Worm (Caenorhabditis elegans) whole organism, L2 larva: ENCODE measurements around the gene srgp-1.

ENCODE experiments used
- skn-1 ChIP-seq: sonication (generic microtip); optimal IDR thresholded peaks from 2 replicates; lab custom pipeline; 2017; ENCODE audit warnings: missing biosample characterization, missing genetic modification characterization
- unc-62 ChIP-seq: fragments of 150-350 bp; optimal IDR thresholded peaks from 2 replicates; lab custom pipeline; 2014; ENCODE audit warnings: missing biosample characterization, missing genetic modification reagents, missing genetic modification characterization

Gene srgp-1

ce11 chrIV:11627847-11628246 lies 57.5 kb downstream of the srgp-1 start, which contains the start of gene lys-6:
Gene lys-6 (minus strand): TSS chrIV:11627947.
- TF ChIP-seq unc-62 (GFP tag; lab: Kevin White, UChicago) (no peak), skn-1 (tag; lab: Kevin White, UChicago) (no peak)
